Worm (Caenorhabditis elegans) whole organism, mixed stage, embryonic: ENCODE measurements around the gene dpy-3.

Source experiments
- M03D4.4 ChIP-seq: sonication (generic microtip); optimal IDR thresholded peaks from 2 replicates; lab custom pipeline; 2017; ENCODE audit warnings: mild to moderate bottlenecking, missing genetic modification characterization, missing compliant biosample characterization
- bed-3 ChIP-seq: fragments of 200-800 bp; sonication (Bioruptor generic); optimal IDR thresholded peaks from 3 replicates; lab custom pipeline; 2018; ENCODE audit warnings: mild to moderate bottlenecking, missing genetic modification characterization, moderate library complexity, missing compliant biosample characterization
- ceh-39 ChIP-seq: fragments of 150-350 bp; optimal IDR thresholded peaks from 2 replicates; lab custom pipeline; 2014; ENCODE audit warnings: missing biosample characterization, missing genetic modification characterization
- ceh-43 ChIP-seq: fragments of 200-800 bp; sonication (Bioruptor generic); optimal IDR thresholded peaks from 2 replicates; lab custom pipeline; 2018; ENCODE audit warnings: mild to moderate bottlenecking, missing genetic modification characterization, moderate library complexity, missing compliant biosample characterization
- ceh-83 ChIP-seq: fragments of 200-800 bp; sonication (Bioruptor generic); optimal IDR thresholded peaks from 2 replicates; lab custom pipeline; 2018; ENCODE audit warnings: mild to moderate bottlenecking, missing genetic modification characterization, missing compliant biosample characterization
- cnd-1 ChIP-seq: fragments of 200-800 bp; sonication (Bioruptor generic); optimal IDR thresholded peaks from 2 replicates; lab custom pipeline; 2018; ENCODE audit warnings: mild to moderate bottlenecking, missing genetic modification characterization, missing compliant biosample characterization
- drap-1 ChIP-seq: fragments of 200-800 bp; sonication (Bioruptor generic); optimal IDR thresholded peaks from 3 replicates; lab custom pipeline; 2018; ENCODE audit warnings: mild to moderate bottlenecking, missing genetic modification characterization, missing compliant biosample characterization
- elt-1 ChIP-seq: sonication (generic microtip); optimal IDR thresholded peaks from 2 replicates; lab custom pipeline; 2017; ENCODE audit warnings: missing genetic modification characterization, mild to moderate bottlenecking, missing compliant biosample characterization, antibody characterized with exemption, moderate library complexity, borderline replicate concordance; ENCODE audit not compliant: insufficient read depth
- elt-3 ChIP-seq: fragments of 150-350 bp; optimal IDR thresholded peaks from 2 replicates; lab custom pipeline; 2014; ENCODE audit warnings: missing biosample characterization, missing genetic modification characterization
- ham-2 ChIP-seq: fragments of 200-800 bp; sonication (Bioruptor generic); optimal IDR thresholded peaks from 2 replicates; lab custom pipeline; 2018; ENCODE audit warnings: mild to moderate bottlenecking, missing genetic modification characterization, missing compliant biosample characterization
- hlh-1 ChIP-seq: fragments of 150-350 bp; optimal IDR thresholded peaks from 2 replicates; lab custom pipeline; 2014; ENCODE audit warnings: missing biosample characterization, missing genetic modification reagents, missing genetic modification characterization
- lin-13 ChIP-seq: fragments of 150-350 bp; optimal IDR thresholded peaks from 2 replicates; lab custom pipeline; 2014; ENCODE audit warnings: missing biosample characterization, missing genetic modification characterization
- lin-32 ChIP-seq: fragments of 200-800 bp; sonication (Bioruptor generic); optimal IDR thresholded peaks from 2 replicates; lab custom pipeline; 2018; ENCODE audit warnings: mild to moderate bottlenecking, missing genetic modification characterization, missing compliant biosample characterization
- lsy-2 ChIP-seq: fragments of 150-350 bp; optimal IDR thresholded peaks from 2 replicates; lab custom pipeline; 2014; ENCODE audit warnings: missing biosample characterization, missing genetic modification characterization
- mab-5 ChIP-seq: fragments of 150-350 bp; optimal IDR thresholded peaks from 2 replicates; lab custom pipeline; 2014; ENCODE audit warnings: missing biosample characterization, missing genetic modification characterization
- mep-1 ChIP-seq: fragments of 150-350 bp; optimal IDR thresholded peaks from 2 replicates; lab custom pipeline; 2017; ENCODE audit warnings: missing biosample characterization, missing genetic modification reagents, missing genetic modification characterization, inconsistent platforms
- mls-2 ChIP-seq: sonication (generic microtip); optimal IDR thresholded peaks from 2 replicates; lab custom pipeline; 2016; ENCODE audit warnings: mild to moderate bottlenecking, missing genetic modification characterization, moderate library complexity, missing compliant biosample characterization
- nhr-12 ChIP-seq: fragments of 150-350 bp; optimal IDR thresholded peaks from 2 replicates; lab custom pipeline; 2014; ENCODE audit warnings: missing biosample characterization, missing genetic modification characterization
- nhr-2 ChIP-seq: fragments of 150-350 bp; optimal IDR thresholded peaks from 2 replicates; lab custom pipeline; 2014; ENCODE audit warnings: missing biosample characterization, missing genetic modification characterization
- nhr-28 ChIP-seq: fragments of 150-350 bp; optimal IDR thresholded peaks from 2 replicates; lab custom pipeline; 2014; ENCODE audit warnings: missing biosample characterization, missing genetic modification characterization
- nhr-76 ChIP-seq: sonication (generic microtip); optimal IDR thresholded peaks from 2 replicates; lab custom pipeline; 2017; ENCODE audit warnings: missing biosample characterization, missing genetic modification characterization
- sem-2 ChIP-seq: fragments of 200-800 bp; sonication (Bioruptor generic); optimal IDR thresholded peaks from 2 replicates; lab custom pipeline; 2018; ENCODE audit warnings: mild to moderate bottlenecking, missing genetic modification characterization, missing compliant biosample characterization
- sptf-1 ChIP-seq: sonication (generic microtip); optimal IDR thresholded peaks from 2 replicates; lab custom pipeline; 2017; ENCODE audit warnings: mild to moderate bottlenecking, missing genetic modification characterization, moderate library complexity, missing compliant biosample characterization
- tbx-8 ChIP-seq: fragments of 200-800 bp; sonication (Bioruptor generic); optimal IDR thresholded peaks from 2 replicates; lab custom pipeline; 2018; ENCODE audit warnings: mild to moderate bottlenecking, missing genetic modification characterization, moderate library complexity, missing compliant biosample characterization
- unc-120 ChIP-seq: sonication (generic microtip); optimal IDR thresholded peaks from 2 replicates; lab custom pipeline; 2017; ENCODE audit warnings: missing genetic modification characterization, missing compliant biosample characterization; ENCODE audit not compliant: poor library complexity, severe bottlenecking
- unc-39 ChIP-seq: fragments of 150-350 bp; optimal IDR thresholded peaks from 2 replicates; lab custom pipeline; 2014; ENCODE audit warnings: missing biosample characterization, missing genetic modification characterization
- unc-62 ChIP-seq: fragments of 150-350 bp; optimal IDR thresholded peaks from 2 replicates; lab custom pipeline; 2014; ENCODE audit warnings: missing biosample characterization, missing genetic modification reagents, missing genetic modification characterization

The dpy-3 gene

DNA sequence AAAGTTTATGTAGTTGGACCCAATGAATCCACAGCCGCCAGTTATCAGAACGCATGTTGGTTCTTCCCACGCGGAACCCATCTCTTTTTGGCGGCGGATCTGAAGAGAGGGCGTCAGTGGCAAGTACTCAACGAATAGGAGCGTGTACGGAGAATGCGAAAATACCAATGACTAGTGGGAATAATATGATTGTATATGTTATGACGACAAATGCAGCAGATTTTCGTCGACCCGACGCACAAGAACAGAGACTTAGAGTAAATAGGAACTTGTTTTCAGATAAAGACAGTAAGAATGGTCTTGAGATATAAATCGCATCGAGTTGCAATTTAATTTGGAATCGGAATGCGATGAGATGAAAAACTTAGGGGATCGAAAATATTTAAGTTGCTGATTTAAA is 32.4 kb downstream of the dpy-3 start, which contains the start of gene bus-5:
Gene bus-5 (minus strand): TSS at position 101 of the 400 bp plus-strand sequence.
- TF ChIP-seq nhr-2 (no peak), sem-2 (GFP tag; lab: Kevin White, UChicago) (no peak), lin-32 (GFP tag; lab: Kevin White, UChicago) (no peak), nhr-76 (tag; lab: Kevin White, UChicago) (no peak), unc-39 (tag; lab: Kevin White, UChicago) (no peak), bed-3 (GFP tag; lab: Kevin White, UChicago) (no peak), sptf-1 (tag; lab: Kevin White, UChicago) (no peak), drap-1 (GFP tag; lab: Kevin White, UChicago) (no peak), mls-2 (tag; lab: Kevin White, UChicago) (no peak), ceh-43 (GFP tag; lab: Kevin White, UChicago) (no peak), lin-13 (no peak), tbx-8 (GFP tag; lab: Kevin White, UChicago) (no peak), mep-1 (tag; lab: Kevin White, UChicago) (no peak), nhr-28 (tag; lab: Kevin White, UChicago) (no peak), hlh-1 (no peak), unc-120 (tag; lab: Kevin White, UChicago) (no peak), unc-62 (no peak), cnd-1 (tag; lab: Kevin White, UChicago) (no peak), ham-2 (GFP tag; lab: Kevin White, UChicago) (no peak)

DNA sequence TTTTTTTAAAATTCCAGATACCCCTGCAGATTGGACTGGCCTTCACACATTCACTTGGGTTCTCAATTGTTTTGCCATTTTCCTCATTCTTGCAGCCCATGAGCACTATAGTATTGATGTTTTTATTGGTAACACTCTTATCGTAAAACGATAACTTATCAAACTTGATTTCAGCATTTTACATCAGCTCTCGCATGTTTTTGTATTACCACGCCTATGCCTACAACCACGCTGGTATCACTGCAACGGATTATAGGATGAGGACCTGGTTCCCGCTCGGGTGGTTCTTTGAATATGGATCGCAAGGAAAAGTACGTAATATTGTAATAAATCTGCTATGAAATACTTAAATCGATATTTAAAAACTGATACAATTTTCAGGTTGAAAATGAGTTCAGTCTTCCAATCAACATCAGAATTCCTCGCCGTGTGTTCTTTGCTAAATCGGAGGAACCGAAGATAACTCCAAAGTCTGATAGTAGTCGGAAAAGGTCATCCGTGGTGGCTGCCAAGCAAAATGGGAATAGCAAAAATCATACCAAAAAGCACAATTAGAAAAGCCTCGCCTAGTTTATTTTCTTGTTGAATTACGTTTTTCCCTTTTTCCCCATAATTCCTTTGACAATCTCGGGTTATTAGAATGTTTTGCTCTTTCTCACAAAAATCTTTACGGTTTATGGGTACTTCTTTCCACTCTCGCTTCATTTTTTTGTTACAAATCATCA is 34.7 kb downstream of the dpy-3 start:
- TF ChIP-seq hlh-1, result no peak
- no peak for TF ChIP-seq unc-62
- no peak for TF ChIP-seq ceh-43 (GFP tag; lab: Kevin White, UChicago)
- TF ChIP-seq tbx-8 (GFP tag; lab: Kevin White, UChicago), result no peak
- no peak for TF ChIP-seq unc-120 (tag; lab: Kevin White, UChicago)
- TF ChIP-seq elt-3 (tag; lab: Kevin White, UChicago), result no peak
- TF ChIP-seq sem-2 (GFP tag; lab: Kevin White, UChicago), result no peak
- no peak for TF ChIP-seq ceh-39 (tag; lab: Kevin White, UChicago)
- no peak for TF ChIP-seq nhr-2
- no peak for TF ChIP-seq M03D4.4 (tag; lab: Kevin White, UChicago)
- TF ChIP-seq ceh-83 (GFP tag; lab: Kevin White, UChicago), result no peak
- no peak for TF ChIP-seq nhr-28 (tag; lab: Kevin White, UChicago)

DNA sequence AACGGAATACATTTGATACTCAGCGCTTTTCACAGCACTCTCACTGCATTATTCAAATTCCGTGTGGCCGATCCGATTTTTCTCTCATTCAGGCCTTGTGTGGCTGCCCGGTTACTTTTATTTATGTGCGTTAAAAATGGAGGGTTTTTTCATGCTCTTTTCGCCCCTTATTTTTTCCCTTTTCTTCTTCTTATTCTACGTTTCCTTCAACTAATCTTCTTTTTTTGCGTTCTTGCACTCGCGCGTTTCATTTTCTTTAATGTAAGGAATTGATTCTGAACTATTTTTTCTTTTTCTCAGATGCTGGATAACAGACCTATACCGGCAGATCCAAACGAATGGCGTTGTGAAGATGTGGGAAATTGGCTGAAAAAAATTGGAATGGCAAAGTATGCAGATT is 36.8 kb downstream of the dpy-3 start, which contains the start of gene F53B1.2:
Gene F53B1.2 (plus strand): TSS at position 301 of the 400 bp plus-strand sequence.
- TF ChIP-seq mep-1 (tag; lab: Kevin White, UChicago) (no peak), unc-39 (tag; lab: Kevin White, UChicago) (no peak), mab-5 (no peak)

DNA sequence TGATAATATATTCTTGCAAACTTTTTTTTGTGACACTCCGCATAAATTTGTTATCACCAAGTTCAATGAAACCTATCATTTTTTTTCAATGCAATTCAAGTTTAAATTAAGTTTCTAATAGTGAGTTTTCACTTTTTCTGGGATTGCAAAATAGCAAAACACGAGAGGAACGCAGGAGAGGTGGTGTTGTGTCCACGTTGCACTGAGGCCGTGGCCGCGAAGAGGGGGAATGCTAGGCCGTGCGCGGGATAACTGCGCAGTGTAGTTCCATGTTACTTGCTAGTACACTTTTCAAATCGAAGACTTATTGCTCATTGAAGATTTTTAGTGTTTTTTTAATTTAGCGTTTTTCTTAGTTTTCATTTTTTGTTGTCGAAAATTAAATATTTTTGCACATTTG is 37.3 kb downstream of the dpy-3 start:
- TF ChIP-seq unc-62 (no peak), tbx-8 (GFP tag; lab: Kevin White, UChicago) (no peak), mls-2 (tag; lab: Kevin White, UChicago) (no peak), ceh-39 (tag; lab: Kevin White, UChicago) (no peak), sem-2 (GFP tag; lab: Kevin White, UChicago) (no peak), bed-3 (GFP tag; lab: Kevin White, UChicago) (no peak), drap-1 (GFP tag; lab: Kevin White, UChicago) (no peak), lsy-2 (tag; lab: Kevin White, UChicago) (no peak), mep-1 (tag; lab: Kevin White, UChicago) (no peak), elt-1 (tag; lab: Kevin White, UChicago) (no peak), hlh-1 (no peak)

DNA sequence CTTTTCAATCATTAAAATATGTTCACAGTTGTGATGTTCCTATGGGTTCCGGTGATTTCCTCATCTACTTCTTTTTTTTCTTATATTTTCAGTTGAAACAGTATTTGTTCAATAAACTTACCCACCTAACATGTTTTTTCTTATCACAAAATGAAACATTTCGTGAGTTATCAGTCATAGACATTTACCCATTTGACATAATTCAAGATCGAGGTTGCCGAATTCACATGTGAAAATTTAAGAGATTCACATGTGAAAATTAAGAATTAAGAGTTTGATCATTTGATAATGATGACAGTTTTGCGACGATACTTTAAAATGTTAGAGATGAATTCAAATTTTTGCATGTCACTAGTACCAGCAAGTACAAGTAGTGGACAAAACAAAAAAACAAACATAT is 38.0 kb downstream of the dpy-3 start:
- TF ChIP-seq lsy-2 (tag; lab: Kevin White, UChicago), result no peak
- TF ChIP-seq nhr-12 (tag; lab: Kevin White, UChicago), result no peak
- TF ChIP-seq drap-1 (GFP tag; lab: Kevin White, UChicago), result no peak
